Fruit fly (Drosophila melanogaster) whole organism, embryonic: ENCODE data around the gene CG43179.

Experiments used
- Adf1 ChIP-seq: fragments of 200-800 bp; sonication (Bioruptor generic); IDR thresholded peaks from 2 replicates; pipeline ENCODE4 v1.3.6; 2022; ENCODE audit warnings: missing biosample characterization, missing genetic modification characterization
- Awh ChIP-seq: fragments of 200-800 bp; sonication (Bioruptor generic); IDR thresholded peaks from 2 replicates; pipeline ENCODE4, ENCODE4 v1.3.6; 2022; ENCODE audit warnings: missing biosample characterization, missing genetic modification characterization
- BEAF-32 ChIP-seq: fragments of 200-800 bp; sonication (Bioruptor generic); optimal IDR thresholded peaks from 3 replicates; lab custom pipeline; 2017; ENCODE audit warnings: missing biosample characterization, missing genetic modification characterization, mild to moderate bottlenecking, moderate library complexity, missing genetic modification reagents
- CG11695 ChIP-seq: fragments of 200-800 bp; sonication (Bioruptor generic); IDR thresholded peaks from 3 replicates; pipeline ENCODE4 v1.3.6; 2022; ENCODE audit warnings: missing biosample characterization, missing genetic modification characterization
- CG12744 ChIP-seq: fragments of 200-800 bp; sonication (Bioruptor generic); optimal IDR thresholded peaks from 2 replicates; lab custom pipeline; 2016; ENCODE audit warnings: missing biosample characterization, missing genetic modification characterization
- CG17385 ChIP-seq: fragments of 200-800 bp; sonication (Bioruptor generic); optimal IDR thresholded peaks from 3 replicates; lab custom pipeline; 2018; ENCODE audit warnings: missing biosample characterization, mild to moderate bottlenecking, missing genetic modification characterization
- CG17802 ChIP-seq: fragments of 200-800 bp; sonication (Bioruptor generic); optimal IDR thresholded peaks from 2 replicates; lab custom pipeline; 2018; ENCODE audit warnings: missing biosample characterization, mild to moderate bottlenecking, missing genetic modification characterization, moderate library complexity
- CG18619 ChIP-seq: fragments of 200-800 bp; sonication (Bioruptor generic); optimal IDR thresholded peaks from 3 replicates; lab custom pipeline; 2017; ENCODE audit warnings: missing biosample characterization, mild to moderate bottlenecking, missing genetic modification characterization
- CG2120 ChIP-seq: fragments of 200-800 bp; sonication (Bioruptor generic); optimal IDR thresholded peaks from 3 replicates; lab custom pipeline; 2016; ENCODE audit warnings: missing biosample characterization, missing genetic modification characterization
- CG34224 ChIP-seq: fragments of 200-800 bp; sonication (Bioruptor generic); IDR thresholded peaks from 3 replicates; pipeline ENCODE4 v1.3.6; 2022; ENCODE audit warnings: missing biosample characterization, missing genetic modification characterization; ENCODE audit not compliant: partially characterized antibody
- CG42726 ChIP-seq: fragments of 200-800 bp; sonication (Bioruptor generic); IDR thresholded peaks from 2 replicates; pipeline ENCODE4 v1.3.6; 2022; ENCODE audit warnings: missing biosample characterization, missing genetic modification characterization; ENCODE audit not compliant: partially characterized antibody
- CG4707 ChIP-seq: fragments of 200-800 bp; sonication (Bioruptor generic); optimal IDR thresholded peaks from 2 replicates; lab custom pipeline; 2018; ENCODE audit warnings: missing biosample characterization, mild to moderate bottlenecking, missing genetic modification characterization, moderate library complexity
- CG4854 ChIP-seq: fragments of 200-800 bp; sonication (Bioruptor generic); optimal IDR thresholded peaks from 2 replicates; lab custom pipeline; 2016; ENCODE audit warnings: missing biosample characterization, missing genetic modification characterization, inconsistent platforms
- CG7745 ChIP-seq: fragments of 200-800 bp; sonication (Bioruptor generic); optimal IDR thresholded peaks from 2 replicates; lab custom pipeline; 2018; ENCODE audit warnings: missing biosample characterization, mild to moderate bottlenecking, missing genetic modification characterization, moderate library complexity
- CTCF ChIP-seq: fragments of 200-800 bp; sonication (Bioruptor generic); optimal IDR thresholded peaks from 2 replicates; lab custom pipeline; 2017; ENCODE audit warnings: missing biosample characterization, mild to moderate bottlenecking, missing genetic modification characterization, moderate library complexity
- CoRest ChIP-seq: fragments of 200-800 bp; sonication (Bioruptor generic); optimal IDR thresholded peaks from 3 replicates; lab custom pipeline; 2018; ENCODE audit warnings: missing biosample characterization, mild to moderate bottlenecking, missing genetic modification characterization, moderate library complexity
- Drgx ChIP-seq: fragments of 200-800 bp; sonication (Bioruptor generic); IDR thresholded peaks from 2 replicates; pipeline ENCODE4 v1.3.6; 2022; ENCODE audit warnings: missing biosample characterization, missing genetic modification characterization
- E2f2 ChIP-seq: fragments of 200-800 bp; sonication (Bioruptor generic); IDR thresholded peaks from 2 replicates; pipeline ENCODE4 v1.3.6; 2022; ENCODE audit warnings: missing biosample characterization, missing genetic modification characterization
- Eip74EF ChIP-seq, 2 experiments: fragments of 200-800 bp in 1 of 2; fragments of >200 bp in 1 of 2; sonication (Bioruptor generic) in 1 of 2; optimal IDR thresholded peaks; 2 replicates each; lab custom pipeline; 2017 to 2019; ENCODE audit warnings: missing biosample characterization in 2 of 2, missing genetic modification characterization in 2 of 2, mild to moderate bottlenecking in 1 of 2, moderate library complexity in 1 of 2
- H15 ChIP-seq: fragments of 200-800 bp; sonication (Bioruptor generic); IDR thresholded peaks from 3 replicates; pipeline ENCODE4 v1.3.6; 2022; ENCODE audit warnings: missing biosample characterization, missing genetic modification characterization
- MTF-1 ChIP-seq: fragments of 200-800 bp; sonication (Bioruptor generic); optimal IDR thresholded peaks from 2 replicates; lab custom pipeline; 2018; ENCODE audit warnings: missing biosample characterization, mild to moderate bottlenecking, missing genetic modification characterization, borderline replicate concordance
- Med ChIP-seq: fragments of 200-800 bp; sonication (Bioruptor generic); peaks from one replicate; lab custom pipeline; 2016; ENCODE audit warnings: missing biosample characterization, missing genetic modification characterization, mild to moderate bottlenecking, inconsistent platforms, moderate library complexity
- Meics ChIP-seq: fragments of 200-800 bp; sonication (Bioruptor generic); optimal IDR thresholded peaks from 2 replicates; lab custom pipeline; 2017; ENCODE audit warnings: missing biosample characterization, mild to moderate bottlenecking, missing genetic modification characterization
- Poxn ChIP-seq: fragments of 200-800 bp; sonication (Bioruptor generic); IDR thresholded peaks from 2 replicates; pipeline ENCODE4 v1.3.6; 2022; ENCODE audit warnings: missing biosample characterization, missing genetic modification characterization
- Ssrp ChIP-seq: fragments of 200-800 bp; sonication (Bioruptor generic); optimal IDR thresholded peaks from 2 replicates; lab custom pipeline; 2018; ENCODE audit warnings: missing biosample characterization, mild to moderate bottlenecking, missing genetic modification characterization, moderate library complexity
- Trl ChIP-seq, 3 experiments: fragments of >200 bp in 2 of 3; fragments of 200-800 bp in 1 of 3; sonication (Bioruptor generic) in 1 of 3; optimal IDR thresholded peaks; 2 replicates in 1 of 3; 3 replicates in 2 of 3; lab custom pipeline; 2016 to 2017; ENCODE audit warnings: missing biosample characterization in 1 of 3, missing genetic modification characterization in 1 of 3
- bowl ChIP-seq: fragments of 200-800 bp; sonication (Bioruptor generic); IDR thresholded peaks from 2 replicates; pipeline ENCODE4 v1.3.6; 2022; ENCODE audit warnings: missing biosample characterization, missing genetic modification characterization
- chif ChIP-seq, 2 experiments: fragments of 200-800 bp; sonication (Bioruptor generic); optimal IDR thresholded peaks; 3 replicates each; lab custom pipeline; 2016; ENCODE audit warnings: missing biosample characterization in 2 of 2, missing genetic modification characterization in 2 of 2
- chn ChIP-seq: fragments of 200-800 bp; sonication (Bioruptor generic); optimal IDR thresholded peaks from 2 replicates; lab custom pipeline; 2016; ENCODE audit warnings: missing biosample characterization, missing genetic modification characterization
- gcm2 ChIP-seq: fragments of 200-800 bp; sonication (Bioruptor generic); optimal IDR thresholded peaks from 2 replicates; lab custom pipeline; 2016; ENCODE audit warnings: missing biosample characterization, missing genetic modification characterization
- ken ChIP-seq: fragments of 200-800 bp; sonication (Bioruptor generic); IDR thresholded peaks from 3 replicates; pipeline ENCODE4 v1.3.6; 2022; ENCODE audit warnings: missing biosample characterization, missing genetic modification characterization
- knrl ChIP-seq: fragments of 200-800 bp; sonication (Bioruptor generic); IDR thresholded peaks from 3 replicates; pipeline ENCODE4 v1.3.6; 2022; ENCODE audit warnings: missing biosample characterization, missing genetic modification characterization; ENCODE audit not compliant: partially characterized antibody
- lab ChIP-seq: fragments of 200-800 bp; sonication (Bioruptor generic); optimal IDR thresholded peaks from 3 replicates; lab custom pipeline; 2017; ENCODE audit warnings: missing biosample characterization, missing genetic modification characterization, mild to moderate bottlenecking, moderate library complexity, missing genetic modification reagents
- lov ChIP-seq, 2 experiments: fragments of 200-800 bp in 1 of 2; fragments of >200 bp in 1 of 2; sonication (Bioruptor generic) in 1 of 2; IDR thresholded peaks in 1 of 2; optimal IDR thresholded peaks in 1 of 2; 2 replicates in 1 of 2; 3 replicates in 1 of 2; pipeline versions ENCODE4 v1.3.6 to Lab custom; 2017 to 2022; ENCODE audit warnings: missing biosample characterization in 1 of 2, missing genetic modification characterization in 1 of 2
- mirr ChIP-seq: fragments of 200-800 bp; sonication (Bioruptor generic); optimal IDR thresholded peaks from 3 replicates; lab custom pipeline; 2018; ENCODE audit warnings: missing biosample characterization, mild to moderate bottlenecking, missing genetic modification characterization
- nerfin-1 ChIP-seq: fragments of 200-800 bp; sonication (Bioruptor generic); optimal IDR thresholded peaks from 3 replicates; lab custom pipeline; 2019; ENCODE audit warnings: missing biosample characterization, mild to moderate bottlenecking, missing genetic modification characterization, moderate library complexity
- pan ChIP-seq, 4 experiments: fragments of >200 bp in 3 of 4; fragments of 200-800 bp in 1 of 4; sonication (Bioruptor generic) in 1 of 4; optimal IDR thresholded peaks in 3 of 4; IDR thresholded peaks in 1 of 4; 2 replicates each; pipeline versions ENCODE4 v1.3.6 to Lab custom; 2017 to 2022; ENCODE audit warnings: missing biosample characterization in 2 of 4, missing genetic modification characterization in 2 of 4, mixed read lengths in 1 of 4
- phol ChIP-seq: fragments of 200-800 bp; sonication (Bioruptor generic); optimal IDR thresholded peaks from 3 replicates; lab custom pipeline; 2018; ENCODE audit warnings: missing biosample characterization, mild to moderate bottlenecking, missing genetic modification characterization, moderate library complexity
- row ChIP-seq: fragments of 200-800 bp; sonication (Bioruptor generic); IDR thresholded peaks from 3 replicates; pipeline ENCODE4 v1.3.6; 2022; ENCODE audit warnings: missing biosample characterization, missing genetic modification characterization
- sens ChIP-seq: fragments of 200-800 bp; sonication (Bioruptor generic); peaks from one replicate; lab custom pipeline; 2016; ENCODE audit warnings: missing biosample characterization, missing genetic modification characterization
- sisA ChIP-seq: fragments of 200-800 bp; sonication (Bioruptor generic); IDR thresholded peaks from 2 replicates; pipeline ENCODE4 v1.3.6; 2022; ENCODE audit warnings: missing biosample characterization, missing genetic modification characterization
- slbo ChIP-seq: fragments of 200-800 bp; sonication (Bioruptor generic); IDR thresholded peaks from 2 replicates; pipeline ENCODE4 v1.3.6; 2022; ENCODE audit warnings: missing biosample characterization, missing genetic modification characterization

The CG43179 gene

dm6 chr3R:14279311-14279998, 23.5 kb downstream of the CG43179 start (continued):
- TF ChIP-seq sisA (GFP tag; lab: Robert Waterston, UW) (peak; percentile 10; the same call in 1 of the 2 replicates), nerfin-1 (tag; lab: Kevin White, UChicago) (no peak), CTCF (GFP tag; lab: Kevin White, UChicago) (no peak), chif (GFP tag; optimal IDR thresholded peaks at IDR 0.05; lab: Kevin White, UChicago) (no peak), CG12744 (GFP tag; lab: Kevin White, UChicago) (no peak), CG42726 (GFP tag; lab: Robert Waterston, UW) (no peak)

dm6 chr3R:14280324-14280723, 24.4 kb downstream of the CG43179 start:
- TF ChIP-seq sens (GFP tag; lab: Kevin White, UChicago) (peak; percentile 33), knrl (GFP tag; lab: Robert Waterston, UW) (no peak), Drgx (peak; percentile 50)

- TF ChIP-seq CG4854 (GFP tag; lab: Kevin White, UChicago) = no peak
- TF ChIP-seq lab (GFP tag; lab: Kevin White, UChicago) = peak; percentile 16
- TF ChIP-seq slbo (GFP tag; lab: Robert Waterston, UW) = 0 out of 2 replicates have a peak, but pooled peaks have one; percentile 10
- no peak for TF ChIP-seq bowl (GFP tag; lab: Robert Waterston, UW)
- no peak for TF ChIP-seq pan (optimal IDR thresholded peaks at IDR 0.05; lab: Kevin White, UChicago)
- TF ChIP-seq pan (GFP tag; optimal IDR thresholded peaks at IDR 0.05 in 1 of 2, IDR thresholded peaks at IDR 0.05 in 1 of 2) = no peak
- TF ChIP-seq Awh = 0 out of 2 replicates have a peak, but pooled peaks have one; percentile 43
- TF ChIP-seq row (GFP tag; lab: Robert Waterston, UW) = peak; percentile 10; the same call in 1 of the 3 replicates
- TF ChIP-seq CG7745 (tag; lab: Kevin White, UChicago) = peak; percentile 24
- no peak for TF ChIP-seq gcm2 (GFP tag; lab: Kevin White, UChicago)
- TF ChIP-seq Adf1 (GFP tag; lab: Robert Waterston, UW) = no peak
- TF ChIP-seq BEAF-32 (GFP tag; lab: Kevin White, UChicago) = no peak
- TF ChIP-seq E2f2 = no peak
- TF ChIP-seq MTF-1 = no peak
- TF ChIP-seq ken (GFP tag; lab: Robert Waterston, UW) = no peak
- 0 out of 3 replicates have a peak, but pooled peaks have one; percentile 12 for TF ChIP-seq CG34224
- no peak for TF ChIP-seq sens (GFP tag; lab: Kevin White, UChicago)
- peak; percentile 63 to 83 for TF ChIP-seq Trl (optimal IDR thresholded peaks at IDR 0.05; lab: Kevin White, UChicago)
- no peak for TF ChIP-seq Trl (GFP tag; optimal IDR thresholded peaks at IDR 0.05; lab: Kevin White, UChicago)
- no peak for TF ChIP-seq CoRest (tag; lab: Kevin White, UChicago)
- TF ChIP-seq phol (tag; lab: Kevin White, UChicago) = no peak
- no peak for TF ChIP-seq chn (GFP tag; lab: Kevin White, UChicago)
- TF ChIP-seq Ssrp (tag; lab: Kevin White, UChicago) = no peak
- TF ChIP-seq CG17385 (GFP tag; lab: Kevin White, UChicago) = peak; percentile 40
- no peak for TF ChIP-seq Eip74EF (GFP tag; optimal IDR thresholded peaks at IDR 0.05; lab: Kevin White, UChicago)
- no peak for TF ChIP-seq CG18619
- no peak for TF ChIP-seq H15 (GFP tag; lab: Robert Waterston, UW)
- TF ChIP-seq Meics (GFP tag; lab: Kevin White, UChicago) = no peak
- TF ChIP-seq lov (optimal IDR thresholded peaks at IDR 0.05; lab: Kevin White, UChicago) = no peak
- TF ChIP-seq lov (GFP tag; IDR thresholded peaks at IDR 0.05; lab: Robert Waterston, UW) = no peak
- peak; percentile 14 for TF ChIP-seq Med (GFP tag; lab: Kevin White, UChicago)
- TF ChIP-seq mirr (GFP tag; lab: Kevin White, UChicago) = peak; percentile 22
- no peak for TF ChIP-seq CG11695 (GFP tag; lab: Robert Waterston, UW)
- TF ChIP-seq CG17802 (tag; lab: Kevin White, UChicago) = no peak
- TF ChIP-seq Poxn (GFP tag; lab: Robert Waterston, UW) = no peak
- TF ChIP-seq CG2120 (GFP tag; lab: Kevin White, UChicago) = no peak
- no peak for TF ChIP-seq CG4707 (GFP tag; lab: Kevin White, UChicago)
Observed at dm6 chr3R:14282215-14283041, 26.5 kb downstream of the CG43179 start.
